Fruit fly (Drosophila melanogaster) Kc167 (cell line): ENCODE results near the gene numb.

Experiments
- Myc ChIP-seq: fragments of >200 bp; optimal IDR thresholded peaks from 2 replicates; lab custom pipeline; 2017; ENCODE audit warnings: missing external identifiers
- Sin3A ChIP-seq: fragments of >200 bp; optimal IDR thresholded peaks from 2 replicates; lab custom pipeline; 2018; ENCODE audit warnings: missing external identifiers
- h ChIP-seq: fragments of >200 bp; optimal IDR thresholded peaks from 3 replicates; lab custom pipeline; 2018; ENCODE audit warnings: missing external identifiers
- insv ChIP-seq: fragments of >200 bp; optimal IDR thresholded peaks from 3 replicates; lab custom pipeline; 2018; ENCODE audit warnings: missing external identifiers
- psq ChIP-seq: fragments of >200 bp; optimal IDR thresholded peaks from 2 replicates; lab custom pipeline; 2017; ENCODE audit warnings: missing external identifiers
- ttk ChIP-seq: sonication (Bioruptor generic); optimal IDR thresholded peaks from 2 replicates; lab custom pipeline; 2017; ENCODE audit warnings: missing external identifiers

DNA sequence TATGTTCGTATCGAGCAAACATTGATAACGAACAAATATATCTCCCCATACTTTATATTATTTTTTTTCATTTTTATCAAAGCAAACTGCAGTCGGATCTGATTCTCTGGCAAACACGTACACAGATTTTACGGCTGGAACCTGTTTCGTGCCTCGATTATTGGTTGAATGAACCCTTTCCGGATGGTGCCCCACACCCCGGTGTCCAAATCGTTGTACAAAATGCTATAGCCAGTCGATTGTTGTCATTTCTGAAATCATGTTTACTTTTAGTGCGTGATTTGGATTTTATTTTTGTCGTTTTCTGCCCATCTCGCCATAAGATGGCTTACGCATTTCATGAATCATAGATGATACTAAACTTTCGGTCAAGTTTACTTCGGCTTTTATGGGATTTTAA lies 20.6 kb downstream of the numb start:
- TF ChIP-seq ttk (lab: Kevin White, UChicago): no peak
- no peak for TF ChIP-seq insv
- TF ChIP-seq Sin3A (lab: Kevin White, UChicago): no peak
- no peak for TF ChIP-seq psq (lab: Kevin White, UChicago)
- no peak for TF ChIP-seq h (lab: Kevin White, UChicago)
- no peak for TF ChIP-seq Myc (lab: Kevin White, UChicago)
